Worm (Caenorhabditis elegans): ENCODE data around the gene Y55D5A.1.

- TF ChIP-seq ref-1 (GFP tag; conservative IDR thresholded peaks at IDR 0.05): no peak
- no peak for TF ChIP-seq T22C8.4 (GFP tag; IDR thresholded peaks at IDR 0.05)
- TF ChIP-seq med-1 (GFP tag; optimal IDR thresholded peaks at IDR 0.05; ENCODE audit: insufficient read depth): no peak
These were observed 49.0 kb downstream of the Y55D5A.1 start for ce11 chrIII:3031017-3031756.

All from whole organism, midembryonic.